Worm (Caenorhabditis elegans) whole organism, L4/young adult: ENCODE data around the gene D1086.18.

Experiments used
- W03F9.2 ChIP-seq: fragments of 150-350 bp; optimal IDR thresholded peaks from 2 replicates; lab custom pipeline; 2014; ENCODE audit warnings: missing biosample characterization, missing genetic modification characterization
- him-1 ChIP-seq: sonication (generic microtip); optimal IDR thresholded peaks from 2 replicates; lab custom pipeline; 2016; ENCODE audit warnings: missing genotype, missing genetic modification reagents, missing genetic modification characterization, missing compliant biosample characterization

ce11 chrV:14100886-14101285 is 15.2 kb downstream of the D1086.18 start, which contains the start of gene D1086.12:
- TF ChIP-seq him-1 = no peak
- TF ChIP-seq W03F9.2 (tag; lab: Kevin White, UChicago) = no peak
